Worm (Caenorhabditis elegans) whole organism, L4 larva: Measurements from ENCODE around the gene K05D4.9.
A peak's percentile ranks its signal among the peaks of the same experiment; 100 is the strongest.

Experiments
- F44E2.7 ChIP-seq: fragments of 200-800 bp; sonication (Bioruptor generic); IDR thresholded peaks from 2 replicates; pipeline ENCODE4 v2.1.2; 2022; ENCODE audit warnings: missing genetic modification characterization, missing compliant biosample characterization
- R02D3.7 ChIP-seq: fragments of 150-350 bp; sonication (generic microtip); optimal IDR thresholded peaks from 3 replicates; lab custom pipeline; 2014; ENCODE audit warnings: missing biosample characterization, missing genetic modification characterization
- T26A8.4 ChIP-seq: fragments of 200-800 bp; sonication (Bioruptor generic); IDR thresholded peaks from 2 replicates; pipeline ENCODE4 v1.3.6; 2022; ENCODE audit warnings: missing genetic modification characterization, missing compliant biosample characterization
- ZK337.2 ChIP-seq: fragments of 200-800 bp; sonication (Bioruptor generic); IDR thresholded peaks from 2 replicates; pipeline ENCODE4 v1.3.6; 2022; ENCODE audit warnings: missing genetic modification reagents, missing genetic modification characterization, missing compliant biosample characterization
- ama-1 ChIP-seq: fragments of 150-350 bp; optimal IDR thresholded peaks from 2 replicates; lab custom pipeline; 2014; ENCODE audit warnings: inconsistent platforms, mixed read lengths
- ceh-20 ChIP-seq: fragments of 200-800 bp; sonication (Bioruptor generic); IDR thresholded peaks from 2 replicates; pipeline ENCODE4 v1.3.6; 2022; ENCODE audit warnings: missing genetic modification reagents, missing genetic modification characterization, missing compliant biosample characterization
- ceh-28 ChIP-seq: fragments of 150-350 bp; optimal IDR thresholded peaks from 2 replicates; lab custom pipeline; 2014; ENCODE audit warnings: missing biosample characterization, missing genetic modification reagents, missing genetic modification characterization
- ceh-62 ChIP-seq: sonication (generic microtip); optimal IDR thresholded peaks from 2 replicates; lab custom pipeline; 2017; ENCODE audit warnings: missing biosample characterization, missing genetic modification characterization
- ces-1 ChIP-seq: fragments of 150-350 bp; sonication (generic microtip); optimal IDR thresholded peaks from 4 replicates; lab custom pipeline; 2014; ENCODE audit warnings: missing biosample characterization, missing genetic modification reagents, missing genetic modification characterization
- daf-12 ChIP-seq: fragments of 150-350 bp; optimal IDR thresholded peaks from 2 replicates; lab custom pipeline; 2014; ENCODE audit warnings: missing biosample characterization, missing genetic modification reagents, missing genetic modification characterization
- dmd-6 ChIP-seq: fragments of 200-800 bp; sonication (Bioruptor generic); IDR thresholded peaks from 2 replicates; pipeline ENCODE4 v1.3.6; 2022; ENCODE audit warnings: missing genetic modification reagents, missing genetic modification characterization, missing compliant biosample characterization
- dve-1 ChIP-seq: sonication (generic microtip); optimal IDR thresholded peaks from 2 replicates; lab custom pipeline; 2017; ENCODE audit warnings: antibody characterized with exemption, mild to moderate bottlenecking, missing genetic modification characterization, missing compliant biosample characterization; ENCODE audit not compliant: insufficient read depth
- egl-27 ChIP-seq: sonication (generic microtip); optimal IDR thresholded peaks from 3 replicates; lab custom pipeline; 2017; ENCODE audit warnings: missing biosample characterization, missing genetic modification reagents, missing genetic modification characterization
- fkh-10 ChIP-seq: fragments of 150-350 bp; optimal IDR thresholded peaks from 2 replicates; lab custom pipeline; 2014; ENCODE audit warnings: missing biosample characterization, missing genetic modification reagents, missing genetic modification characterization
- fos-1 ChIP-seq: fragments of 150-350 bp; optimal IDR thresholded peaks from 2 replicates; lab custom pipeline; 2014; ENCODE audit warnings: missing biosample characterization, missing genetic modification characterization
- lim-7 ChIP-seq: fragments of 200-800 bp; sonication (Bioruptor generic); IDR thresholded peaks from 2 replicates; pipeline ENCODE4 v1.3.6; 2022; ENCODE audit warnings: missing genetic modification characterization, missing compliant biosample characterization
- lin-15B ChIP-seq: fragments of 150-350 bp; sonication (generic microtip); optimal IDR thresholded peaks from 3 replicates; lab custom pipeline; 2014; ENCODE audit warnings: missing biosample characterization, missing genetic modification characterization
- lir-3 ChIP-seq: sonication (generic microtip); optimal IDR thresholded peaks from 2 replicates; lab custom pipeline; 2016; ENCODE audit warnings: mild to moderate bottlenecking, missing genetic modification characterization, missing compliant biosample characterization
- madf-5 ChIP-seq, 2 experiments: fragments of 200-800 bp; sonication (Bioruptor generic); IDR thresholded peaks; 2 replicates each; pipeline ENCODE4 v1.3.6; 2022; ENCODE audit warnings: missing compliant biosample characterization in 2 of 2, missing genetic modification characterization in 2 of 2
- mdt-29 ChIP-seq: fragments of 200-800 bp; sonication (Bioruptor generic); IDR thresholded peaks from 2 replicates; pipeline ENCODE4 v1.3.6; 2022; ENCODE audit warnings: missing genetic modification reagents, missing genetic modification characterization, missing compliant biosample characterization
- nhr-11 ChIP-seq: fragments of 150-350 bp; optimal IDR thresholded peaks from 2 replicates; lab custom pipeline; 2014; ENCODE audit warnings: missing biosample characterization, missing genetic modification characterization
- nhr-237 ChIP-seq: sonication (generic microtip); optimal IDR thresholded peaks from 2 replicates; lab custom pipeline; 2017; ENCODE audit warnings: missing biosample characterization, missing genetic modification characterization
- nhr-28 ChIP-seq: fragments of 150-350 bp; optimal IDR thresholded peaks from 2 replicates; lab custom pipeline; 2014; ENCODE audit warnings: missing biosample characterization, missing genetic modification characterization
- nhr-6 ChIP-seq: fragments of 150-350 bp; optimal IDR thresholded peaks from 2 replicates; lab custom pipeline; 2014; ENCODE audit warnings: missing biosample characterization, missing genetic modification characterization
- nhr-76 ChIP-seq: fragments of 150-350 bp; optimal IDR thresholded peaks from 2 replicates; lab custom pipeline; 2014; ENCODE audit warnings: missing biosample characterization, missing genetic modification characterization
- nhr-77 ChIP-seq: fragments of 150-350 bp; optimal IDR thresholded peaks from 2 replicates; lab custom pipeline; 2014; ENCODE audit warnings: missing biosample characterization, missing genetic modification characterization
- php-3 ChIP-seq: fragments of 200-800 bp; sonication (Bioruptor generic); IDR thresholded peaks from 2 replicates; pipeline ENCODE4 v1.3.6; 2022; ENCODE audit warnings: missing genetic modification reagents, missing genetic modification characterization, missing compliant biosample characterization
- pqm-1 ChIP-seq: sonication (generic microtip); optimal IDR thresholded peaks from 2 replicates; lab custom pipeline; 2017; ENCODE audit warnings: missing biosample characterization, missing genetic modification characterization
- rbr-2 ChIP-seq: sonication (generic microtip); optimal IDR thresholded peaks from 2 replicates; lab custom pipeline; 2016; ENCODE audit warnings: missing genotype, missing genetic modification characterization, missing compliant biosample characterization
- saeg-2 ChIP-seq: fragments of 200-800 bp; sonication (Bioruptor generic); IDR thresholded peaks from 2 replicates; pipeline ENCODE4 v1.3.6; 2022; ENCODE audit warnings: missing genetic modification reagents, missing genetic modification characterization, missing compliant biosample characterization
- set-16 ChIP-seq: fragments of 200-800 bp; sonication (Bioruptor generic); IDR thresholded peaks from 2 replicates; pipeline ENCODE4 v1.3.6; 2022; ENCODE audit warnings: missing genetic modification reagents, missing genetic modification characterization, missing compliant biosample characterization
- spr-1 ChIP-seq: sonication (generic microtip); optimal IDR thresholded peaks from 2 replicates; lab custom pipeline; 2016; ENCODE audit warnings: mild to moderate bottlenecking, missing genetic modification characterization, missing compliant biosample characterization
- spr-3 ChIP-seq: fragments of 200-800 bp; sonication (Bioruptor generic); optimal IDR thresholded peaks from 2 replicates; lab custom pipeline; 2018; ENCODE audit warnings: mild to moderate bottlenecking, missing genetic modification characterization, missing compliant biosample characterization
- unc-130 ChIP-seq: sonication (generic microtip); optimal IDR thresholded peaks from 2 replicates; lab custom pipeline; 2016; ENCODE audit warnings: missing genetic modification reagents, missing genetic modification characterization, missing compliant biosample characterization
- unc-62 ChIP-seq, 3 experiments: fragments of 150-350 bp in 1 of 3; sonication (generic microtip); optimal IDR thresholded peaks in 2 of 3; peaks in 1 of 3; 1 replicate in 1 of 3; 2 replicates in 2 of 3; lab custom pipeline; 2014 to 2017; ENCODE audit warnings: missing biosample characterization in 3 of 3, missing genetic modification characterization in 3 of 3, missing genetic modification reagents in 3 of 3, missing genotype in 1 of 3
- vab-7 ChIP-seq: fragments of 200-800 bp; sonication (Bioruptor generic); IDR thresholded peaks from 2 replicates; pipeline ENCODE4 v1.3.6; 2022; ENCODE audit warnings: missing genetic modification reagents, missing genetic modification characterization, missing compliant biosample characterization
- ztf-11 ChIP-seq: fragments of 150-350 bp; optimal IDR thresholded peaks from 2 replicates; lab custom pipeline; 2014; ENCODE audit warnings: missing biosample characterization, missing genetic modification characterization
- ztf-7 ChIP-seq: fragments of 150-350 bp; optimal IDR thresholded peaks from 2 replicates; lab custom pipeline; 2014; ENCODE audit warnings: missing biosample characterization, missing genetic modification characterization

K05D4.9 gene

DNA sequence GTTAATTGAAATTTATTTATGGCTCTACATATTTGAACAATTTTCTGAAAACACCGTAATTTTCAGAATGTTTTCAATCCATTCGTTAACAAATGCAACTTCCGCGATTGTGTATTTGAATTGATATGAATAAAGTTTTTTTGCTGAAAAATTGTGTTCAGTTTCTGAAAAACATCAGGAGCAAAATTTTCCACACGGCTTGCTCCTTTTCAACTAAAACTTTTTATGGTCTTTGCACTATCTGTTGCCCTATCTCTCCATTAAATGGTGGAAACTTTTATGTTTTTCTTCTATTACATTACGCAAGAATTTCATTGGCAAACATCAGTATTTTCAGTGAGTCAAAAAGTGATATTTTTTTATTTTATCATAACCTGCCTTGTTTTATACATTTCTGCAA lies 22.8 kb downstream of the K05D4.9 start, which contains the start of gene F10A3.4:
Gene F10A3.4, plus strand, starts transcription at position 301 of the 400 bp plus-strand sequence.
- TF ChIP-seq unc-130 (no peak), lir-3 (tag; lab: Kevin White, UChicago) (no peak), F44E2.7 (GFP tag; lab: Robert Waterston, UW) (no peak), ceh-28 (tag; lab: Kevin White, UChicago) (no peak), T26A8.4 (no peak), lin-15B (no peak), nhr-237 (no peak)

DNA sequence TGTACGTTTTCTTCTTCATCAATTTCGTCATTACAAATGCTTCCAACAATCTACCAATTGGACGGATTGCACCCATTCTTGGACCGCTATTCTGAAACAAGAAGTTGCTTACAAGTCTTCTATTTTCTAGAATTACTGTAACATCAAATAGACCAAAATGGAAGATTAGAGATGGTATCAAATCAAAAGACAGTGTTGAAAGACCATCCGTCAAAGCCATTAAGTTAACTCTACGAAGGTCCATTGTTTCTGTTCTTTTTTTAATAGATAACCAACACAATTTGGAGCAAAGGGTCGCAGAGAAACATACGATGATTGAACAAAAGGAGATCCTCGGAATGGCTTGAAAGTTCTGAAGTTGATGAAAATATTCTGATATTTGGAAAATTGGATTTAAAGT lies 26.6 kb downstream of the K05D4.9 start:
- TF ChIP-seq dve-1 (tag; lab: Kevin White, UChicago) (no peak), unc-62 (GFP tag; optimal IDR thresholded peaks at IDR 0.05 in 1 of 2; lab: Kevin White, UChicago) (peak in 1 of 2 experiments; percentile 91), unc-62 (tag; optimal IDR thresholded peaks at IDR 0.05; lab: Kevin White, UChicago) (no peak)
- TF ChIP-seq, all 104 proteins: peak for 1

DNA sequence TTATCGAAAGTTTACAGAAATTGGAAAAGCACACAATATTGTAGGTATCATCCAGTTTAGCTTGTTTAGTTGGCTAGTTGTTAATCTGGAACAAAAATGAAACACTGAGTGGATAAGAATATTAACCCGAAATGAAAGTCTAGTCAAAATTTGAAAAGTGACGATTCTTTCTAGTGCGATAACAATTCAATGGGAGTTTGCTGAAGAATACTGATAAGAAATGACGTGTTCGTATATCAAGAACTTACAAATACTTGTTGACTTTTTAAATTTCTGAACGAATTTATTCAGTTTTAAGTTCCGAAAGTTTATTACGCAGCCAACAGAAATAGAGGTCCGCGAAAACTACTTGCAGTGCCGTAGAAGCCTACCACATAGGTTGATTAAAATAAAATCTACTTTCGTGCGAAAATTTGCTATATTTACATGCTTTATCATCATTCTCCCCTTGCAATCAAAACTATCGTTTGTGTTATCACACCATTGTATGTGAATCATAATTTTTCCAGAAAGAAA lies 28.5 kb downstream of the K05D4.9 start, which contains the start of gene fbxa-88:
Gene fbxa-88, minus strand, starts transcription at position 51 of the 516 bp plus-strand sequence.
- TF ChIP-seq pqm-1 (tag; lab: Kevin White, UChicago) (peak; percentile 42), ces-1 (no peak), dmd-6 (GFP tag; lab: Robert Waterston, UW) (peak; percentile 52; the same call in 1 of the 2 replicates), nhr-77 (tag; lab: Kevin White, UChicago) (peak; percentile 41), unc-62 (GFP tag; optimal IDR thresholded peaks at IDR 0.05 in 1 of 2; lab: Kevin White, UChicago) (peak in 1 of 2 experiments; percentile 4), unc-62 (tag; optimal IDR thresholded peaks at IDR 0.05; lab: Kevin White, UChicago) (no peak), nhr-28 (peak; percentile 66)

DNA sequence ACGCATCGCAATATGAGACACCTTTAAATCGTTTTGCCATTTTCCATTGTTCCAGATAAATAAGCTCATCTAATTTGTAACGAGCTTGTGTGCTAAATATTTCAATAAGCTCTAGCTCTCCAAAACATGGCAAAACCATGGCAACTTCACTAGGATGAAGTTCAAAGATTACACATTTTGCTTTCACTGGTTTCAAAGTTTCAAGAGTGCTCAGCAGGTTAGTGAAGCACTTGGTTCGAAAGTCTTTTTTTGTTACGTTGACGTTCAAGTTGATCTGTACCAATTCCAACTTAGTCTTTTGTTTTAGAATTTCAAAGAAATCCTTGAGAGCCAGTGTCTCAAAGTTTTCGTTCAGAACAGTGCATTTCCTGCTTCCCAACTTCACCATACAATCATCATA lies 29.2 kb downstream of the K05D4.9 start, which contains the start of gene fbxa-18:
Gene fbxa-18, plus strand, starts transcription at position 301 of the 400 bp plus-strand sequence.
- TF ChIP-seq nhr-6 (tag; lab: Kevin White, UChicago), result no peak
- no peak for TF ChIP-seq saeg-2
- no peak for TF ChIP-seq unc-62 (GFP tag; optimal IDR thresholded peaks at IDR 0.05 in 1 of 2; lab: Kevin White, UChicago)
- no peak for TF ChIP-seq unc-62 (tag; optimal IDR thresholded peaks at IDR 0.05; lab: Kevin White, UChicago)
- no peak for TF ChIP-seq egl-27
- TF ChIP-seq madf-5 (GFP tag; IDR thresholded peaks at IDR 0.05; lab: Robert Waterston, UW), result no peak
- no peak for TF ChIP-seq lin-15B
- TF ChIP-seq daf-12 (tag; lab: Kevin White, UChicago), result no peak
- TF ChIP-seq R02D3.7 (tag; lab: Kevin White, UChicago), result no peak
- no peak for TF ChIP-seq rbr-2 (tag; lab: Kevin White, UChicago)
- no peak for TF ChIP-seq lim-7
- TF ChIP-seq ceh-62 (tag; lab: Kevin White, UChicago), result no peak
- TF ChIP-seq ceh-28 (tag; lab: Kevin White, UChicago), result no peak
- TF ChIP-seq fos-1 (tag; lab: Kevin White, UChicago), result no peak
- TF ChIP-seq spr-1 (tag; lab: Kevin White, UChicago), result no peak
- TF ChIP-seq ceh-20, result no peak
- no peak for TF ChIP-seq set-16 (GFP tag; lab: Robert Waterston, UW)
- no peak for TF ChIP-seq ama-1 (lab: Kevin White, UChicago)
- TF ChIP-seq fkh-10 (GFP tag; lab: Kevin White, UChicago), result no peak

DNA sequence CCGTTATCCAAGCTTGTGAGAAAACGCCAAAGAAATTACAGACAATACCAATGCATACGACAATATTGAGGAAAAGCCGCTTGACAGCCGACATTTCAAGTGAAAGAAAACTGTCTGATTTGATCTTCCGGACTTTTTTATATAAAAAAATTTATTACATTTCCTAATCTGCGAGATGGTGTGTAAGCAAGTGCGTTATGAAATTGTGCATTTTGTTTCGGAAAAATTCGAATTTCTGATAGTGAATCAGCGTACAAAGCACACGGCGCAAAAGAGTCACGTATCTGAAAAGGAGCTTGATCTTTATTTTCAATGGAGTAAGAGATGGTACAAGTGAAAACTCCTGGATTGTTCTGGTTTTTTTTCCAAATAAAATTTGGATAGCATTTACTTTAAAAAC lies 30.6 kb downstream of the K05D4.9 start, which contains the start of gene clc-32:
Gene clc-32, minus strand, starts transcription at position 101 of the 400 bp plus-strand sequence.
- no peak for TF ChIP-seq unc-130
- TF ChIP-seq ztf-7 (tag; lab: Kevin White, UChicago), result no peak

DNA sequence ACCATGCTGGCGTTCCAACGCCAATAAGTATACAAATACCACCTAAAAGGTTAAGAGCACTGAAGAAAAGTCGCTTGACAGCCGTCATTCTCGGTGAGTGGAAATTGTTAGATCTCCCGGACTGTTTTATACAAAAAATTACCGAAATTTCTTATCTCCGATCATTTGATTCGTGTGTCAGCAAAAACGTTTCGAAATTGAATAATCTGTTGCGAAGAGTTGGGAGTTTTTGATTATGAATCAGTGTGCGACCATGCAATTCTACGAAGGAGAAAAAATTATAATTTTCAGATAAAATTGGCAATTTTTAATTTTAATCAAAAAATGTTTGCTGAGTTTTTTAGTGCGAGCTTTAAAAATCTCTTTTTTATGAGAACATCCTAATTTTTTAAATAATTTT lies 32.1 kb downstream of the K05D4.9 start, which contains the start of gene clc-11:
Gene clc-11, minus strand, starts transcription at position 101 of the 400 bp plus-strand sequence.
- TF ChIP-seq ZK337.2 (no peak), vab-7 (no peak), spr-3 (GFP tag; lab: Kevin White, UChicago) (no peak), nhr-76 (tag; lab: Kevin White, UChicago) (no peak), mdt-29 (GFP tag; lab: Robert Waterston, UW) (no peak), nhr-11 (tag; lab: Kevin White, UChicago) (no peak), php-3 (GFP tag; lab: Robert Waterston, UW) (no peak), ztf-11 (tag; lab: Kevin White, UChicago) (no peak)
